Worm (Caenorhabditis elegans) whole organism, young adult: ENCODE measurements around the gene K02E2.6.

ENCODE experiments used
- B0336.3 ChIP-seq: fragments of 200-800 bp; sonication (Bioruptor generic); IDR thresholded peaks from 2 replicates; pipeline ENCODE4 v1.3.6; 2022; ENCODE audit warnings: missing genetic modification characterization, missing compliant biosample characterization
- C06A6.2 ChIP-seq: fragments of 200-800 bp; sonication (Bioruptor generic); conservative IDR thresholded peaks from 2 replicates; pipeline ENCODE4 v1.3.6; 2022; ENCODE audit warnings: missing genetic modification characterization, missing compliant biosample characterization
- C17E4.6 ChIP-seq: fragments of 200-800 bp; sonication (Bioruptor generic); IDR thresholded peaks from 2 replicates; pipeline ENCODE4 v1.3.6; 2022; ENCODE audit warnings: missing genetic modification reagents, missing genetic modification characterization, missing compliant biosample characterization
- F33H1.4 ChIP-seq: fragments of 200-800 bp; sonication (Bioruptor generic); IDR thresholded peaks from 2 replicates; pipeline ENCODE4 v1.3.6; 2022; ENCODE audit warnings: missing genetic modification reagents, missing genetic modification characterization, missing compliant biosample characterization
- F52B5.7 ChIP-seq: sonication (generic microtip); optimal IDR thresholded peaks from 2 replicates; lab custom pipeline; 2016; ENCODE audit warnings: mild to moderate bottlenecking, missing genetic modification characterization, missing compliant biosample characterization
- F55B11.4 ChIP-seq: sonication (generic microtip); optimal IDR thresholded peaks from 2 replicates; lab custom pipeline; 2016; ENCODE audit warnings: missing compliant biosample characterization, missing genetic modification characterization, borderline replicate concordance; ENCODE audit not compliant: insufficient read depth
- F57A8.1 ChIP-seq: fragments of 200-800 bp; sonication (Bioruptor generic); optimal IDR thresholded peaks from 2 replicates; lab custom pipeline; 2018; ENCODE audit warnings: mild to moderate bottlenecking, missing genetic modification characterization, moderate library complexity, missing compliant biosample characterization
- F57C9.4 ChIP-seq: sonication (generic microtip); optimal IDR thresholded peaks from 2 replicates; lab custom pipeline; 2017; ENCODE audit warnings: mild to moderate bottlenecking, missing genetic modification characterization, missing compliant biosample characterization
- Y53G8AR.9 ChIP-seq: fragments of 200-800 bp; sonication (Bioruptor generic); conservative IDR thresholded peaks from 2 replicates; pipeline ENCODE4 v1.3.6; 2022; ENCODE audit warnings: missing genetic modification reagents, missing genetic modification characterization, missing compliant biosample characterization
- Y95B8A.8 ChIP-seq: fragments of 200-800 bp; sonication (Bioruptor generic); IDR thresholded peaks from 2 replicates; pipeline ENCODE4 v1.3.6; 2022; ENCODE audit warnings: missing genetic modification reagents, missing genetic modification characterization, missing compliant biosample characterization
- ama-1 ChIP-seq, 3 experiments: fragments of 150-350 bp in 1 of 3; sonication (generic microtip) in 2 of 3; optimal IDR thresholded peaks; 2 replicates each; lab custom pipeline; 2014 to 2018; ENCODE audit warnings: missing biosample characterization in 2 of 3, missing genetic modification characterization in 2 of 3, missing genetic modification reagents in 2 of 3
- attf-5 ChIP-seq: fragments of 200-800 bp; sonication (Bioruptor generic); optimal IDR thresholded peaks from 2 replicates; lab custom pipeline; 2018; ENCODE audit warnings: mild to moderate bottlenecking, missing genetic modification characterization, missing compliant biosample characterization
- cebp-1 ChIP-seq, 2 experiments: fragments of 200-800 bp in 1 of 2; sonication (Bioruptor generic) in 1 of 2; sonication (generic microtip) in 1 of 2; IDR thresholded peaks in 1 of 2; optimal IDR thresholded peaks in 1 of 2; 2 replicates each; pipeline versions ENCODE4 v1.3.6 to Lab custom; 2017 to 2022; ENCODE audit warnings: missing compliant biosample characterization in 2 of 2, missing genetic modification characterization in 2 of 2, mild to moderate bottlenecking in 1 of 2, missing genetic modification reagents in 1 of 2, moderate library complexity in 1 of 2
- ceh-100 ChIP-seq: fragments of 200-800 bp; sonication (Bioruptor generic); IDR thresholded peaks from 2 replicates; pipeline ENCODE4 v1.3.6; 2022; ENCODE audit warnings: missing genetic modification reagents, missing genetic modification characterization, missing compliant biosample characterization
- ceh-27 ChIP-seq: fragments of 200-800 bp; sonication (Bioruptor generic); optimal IDR thresholded peaks from 2 replicates; lab custom pipeline; 2018; ENCODE audit warnings: mild to moderate bottlenecking, missing genetic modification characterization, moderate library complexity, missing compliant biosample characterization
- die-1 ChIP-seq: sonication (generic microtip); optimal IDR thresholded peaks from 2 replicates; lab custom pipeline; 2016; ENCODE audit warnings: missing genotype, mild to moderate bottlenecking, missing genetic modification characterization, missing compliant biosample characterization
- dox-1 ChIP-seq: fragments of 200-800 bp; sonication (Bioruptor generic); IDR thresholded peaks from 2 replicates; pipeline ENCODE4 v1.3.6; 2022; ENCODE audit warnings: missing genetic modification reagents, missing genetic modification characterization, missing compliant biosample characterization
- efl-1 ChIP-seq: fragments of 150-350 bp; optimal IDR thresholded peaks from 2 replicates; lab custom pipeline; 2014; ENCODE audit warnings: missing biosample characterization, missing genetic modification reagents, missing genetic modification characterization
- ekl-4 ChIP-seq: fragments of 200-800 bp; sonication (Bioruptor generic); IDR thresholded peaks from 2 replicates; pipeline ENCODE4 v1.3.6; 2022; ENCODE audit warnings: missing genetic modification reagents, missing genetic modification characterization, missing compliant biosample characterization
- ets-4 ChIP-seq: fragments of 200-800 bp; sonication (Bioruptor generic); optimal IDR thresholded peaks from 2 replicates; lab custom pipeline; 2018; ENCODE audit warnings: mild to moderate bottlenecking, missing genetic modification characterization, missing compliant biosample characterization
- hlh-12 ChIP-seq: sonication (generic microtip); optimal IDR thresholded peaks from 2 replicates; lab custom pipeline; 2016; ENCODE audit warnings: missing genetic modification characterization, missing compliant biosample characterization
- hlh-26 ChIP-seq: fragments of 200-800 bp; sonication (Bioruptor generic); conservative IDR thresholded peaks from 2 replicates; pipeline ENCODE4 v1.3.6; 2022; ENCODE audit warnings: missing genetic modification reagents, missing genetic modification characterization, missing compliant biosample characterization
- lag-1 ChIP-seq: fragments of 200-800 bp; sonication (Bioruptor generic); IDR thresholded peaks from 2 replicates; pipeline ENCODE4 v1.3.6; 2022; ENCODE audit warnings: missing genetic modification reagents, missing genetic modification characterization, missing compliant biosample characterization
- let-526 ChIP-seq: fragments of 200-800 bp; sonication (Bioruptor generic); IDR thresholded peaks from 2 replicates; pipeline ENCODE4 v1.3.6; 2022; ENCODE audit warnings: missing genetic modification reagents, missing genetic modification characterization, missing compliant biosample characterization
- lin-54 ChIP-seq: fragments of 200-800 bp; sonication (Bioruptor generic); optimal IDR thresholded peaks from 2 replicates; lab custom pipeline; 2018; ENCODE audit warnings: mild to moderate bottlenecking, missing genetic modification characterization, missing compliant biosample characterization
- mcd-1 ChIP-seq: fragments of 200-800 bp; sonication (Bioruptor generic); IDR thresholded peaks from 2 replicates; pipeline ENCODE4 v1.3.6; 2022; ENCODE audit warnings: missing genetic modification reagents, missing genetic modification characterization, missing compliant biosample characterization
- nfyb-1 ChIP-seq: fragments of 200-800 bp; sonication (Bioruptor generic); IDR thresholded peaks from 2 replicates; pipeline ENCODE4 v1.3.6; 2022; ENCODE audit warnings: missing genetic modification reagents, missing genetic modification characterization, missing compliant biosample characterization
- nhr-120 ChIP-seq: fragments of 200-800 bp; sonication (Bioruptor generic); IDR thresholded peaks from 2 replicates; pipeline ENCODE4 v1.3.6; 2022; ENCODE audit warnings: missing genetic modification characterization, missing compliant biosample characterization
- nhr-27 ChIP-seq: fragments of 200-800 bp; sonication (Bioruptor generic); optimal IDR thresholded peaks from 2 replicates; lab custom pipeline; 2018; ENCODE audit warnings: mild to moderate bottlenecking, missing genetic modification characterization, moderate library complexity, missing compliant biosample characterization
- rec-8 ChIP-seq, 2 experiments: sonication (generic microtip); optimal IDR thresholded peaks; 2 replicates each; lab custom pipeline; 2016; ENCODE audit warnings: mild to moderate bottlenecking in 2 of 2, missing genetic modification characterization in 2 of 2, missing genetic modification reagents in 2 of 2, missing genotype in 2 of 2, missing biosample characterization in 1 of 2, missing compliant biosample characterization in 1 of 2, moderate library complexity in 1 of 2
- rpc-1 ChIP-seq, 2 experiments: fragments of 150-350 bp in 1 of 2; sonication (generic microtip) in 1 of 2; optimal IDR thresholded peaks; 2 replicates each; lab custom pipeline; 2014 to 2018; ENCODE audit warnings: missing biosample characterization in 1 of 2, missing genetic modification characterization in 1 of 2, missing genetic modification reagents in 1 of 2, missing genotype in 1 of 2
- sea-2 ChIP-seq: fragments of 200-800 bp; sonication (Bioruptor generic); IDR thresholded peaks from 2 replicates; pipeline ENCODE4 v1.3.6; 2022; ENCODE audit warnings: missing genetic modification characterization, missing compliant biosample characterization
- snpc-1.3 ChIP-seq: sonication (generic microtip); optimal IDR thresholded peaks from 2 replicates; lab custom pipeline; 2017; ENCODE audit warnings: missing genetic modification characterization, mild to moderate bottlenecking, missing compliant biosample characterization, antibody characterized with exemption, moderate library complexity, missing genotype, missing genetic modification reagents; ENCODE audit not compliant: insufficient read depth
- sptf-2 ChIP-seq: fragments of 200-800 bp; sonication (Bioruptor generic); optimal IDR thresholded peaks from 2 replicates; lab custom pipeline; 2018; ENCODE audit warnings: mild to moderate bottlenecking, missing genetic modification characterization, missing compliant biosample characterization
- tbp1 ChIP-seq: fragments of 200-800 bp; sonication (Bioruptor generic); optimal IDR thresholded peaks from 2 replicates; lab custom pipeline; 2018; ENCODE audit warnings: mild to moderate bottlenecking, missing genetic modification characterization, missing compliant biosample characterization
- zfh-2 ChIP-seq: fragments of 200-800 bp; sonication (Bioruptor generic); conservative IDR thresholded peaks from 2 replicates; pipeline ENCODE4 v1.3.6; 2022; ENCODE audit warnings: missing genetic modification reagents, missing genetic modification characterization, missing compliant biosample characterization
- ztf-26 ChIP-seq: sonication (generic microtip); optimal IDR thresholded peaks from 2 replicates; lab custom pipeline; 2017; ENCODE audit warnings: missing genetic modification characterization, missing compliant biosample characterization

Gene K02E2.6

ce11 chrV:20402842-20403241 lies 22.5 kb downstream of the K02E2.6 start:
- TF ChIP-seq rec-8 (tag; optimal IDR thresholded peaks at IDR 0.05; lab: Kevin White, UChicago) (no peak), snpc-1.3 (tag; lab: Kevin White, UChicago) (no peak), let-526 (no peak), F33H1.4 (GFP tag; lab: Robert Waterston, UW) (no peak)
- TF ChIP-seq, all 124 proteins: peak for 0

- no peak for TF ChIP-seq attf-5 (GFP tag; lab: Kevin White, UChicago)
Measured at ce11 chrV:20406817-20407216, 26.5 kb downstream of the K02E2.6 start.

- TF ChIP-seq efl-1 (GFP tag; lab: Kevin White, UChicago): no peak
- TF ChIP-seq Y53G8AR.9 (GFP tag; lab: Robert Waterston, UW): no peak
- TF ChIP-seq lin-54 (GFP tag; lab: Kevin White, UChicago): no peak
- no peak for TF ChIP-seq cebp-1 (GFP tag; IDR thresholded peaks at IDR 0.05; lab: Robert Waterston, UW)
- no peak for TF ChIP-seq cebp-1 (tag; optimal IDR thresholded peaks at IDR 0.05; lab: Kevin White, UChicago)
- TF ChIP-seq ekl-4: no peak
- TF ChIP-seq nhr-120 (GFP tag; lab: Robert Waterston, UW): no peak
- no peak for TF ChIP-seq hlh-12
- TF ChIP-seq F55B11.4: no peak
Measured at ce11 chrV:20409016-20409415, 28.7 kb downstream of the K02E2.6 start.

- no peak for TF ChIP-seq attf-5 (GFP tag; lab: Kevin White, UChicago)
- TF ChIP-seq cebp-1 (GFP tag; IDR thresholded peaks at IDR 0.05; lab: Robert Waterston, UW): no peak
- peak; percentile 31 for TF ChIP-seq cebp-1 (tag; optimal IDR thresholded peaks at IDR 0.05; lab: Kevin White, UChicago)
- no peak for TF ChIP-seq nhr-27 (tag; lab: Kevin White, UChicago)
- 0 out of 2 replicates have a peak, but pooled peaks have one; percentile 38 for TF ChIP-seq sea-2
- peak; percentile 7 for TF ChIP-seq ets-4
- no peak for TF ChIP-seq B0336.3 (GFP tag; lab: Robert Waterston, UW)
- no peak for TF ChIP-seq tbp1
- no peak for TF ChIP-seq ceh-100
- TF ChIP-seq sptf-2 (GFP tag; lab: Kevin White, UChicago): no peak
- TF ChIP-seq nfyb-1 (GFP tag; lab: Robert Waterston, UW): no peak
- TF ChIP-seq die-1: no peak
- TF ChIP-seq dox-1: peak; percentile 38; the same call in 1 of the 2 replicates
- TF ChIP-seq ceh-27: peak; percentile 19
- peak; percentile 68 for TF ChIP-seq zfh-2 (GFP tag; lab: Robert Waterston, UW)
Measured at ce11 chrV:20410285-20410684, 29.9 kb downstream of the K02E2.6 start.

- TF ChIP-seq F33H1.4 (GFP tag; lab: Robert Waterston, UW) (no peak), mcd-1 (GFP tag; lab: Robert Waterston, UW) (no peak), Y95B8A.8 (GFP tag; lab: Robert Waterston, UW) (no peak), ztf-26 (tag; lab: Kevin White, UChicago) (no peak), cebp-1 (GFP tag; IDR thresholded peaks at IDR 0.05; lab: Robert Waterston, UW) (no peak), cebp-1 (tag; optimal IDR thresholded peaks at IDR 0.05; lab: Kevin White, UChicago) (no peak), attf-5 (GFP tag; lab: Kevin White, UChicago) (no peak), F57A8.1 (GFP tag; lab: Kevin White, UChicago) (no peak), lag-1 (GFP tag; lab: Robert Waterston, UW) (no peak), F57C9.4 (no peak), C17E4.6 (GFP tag; lab: Robert Waterston, UW) (no peak), hlh-12 (no peak), rpc-1 (optimal IDR thresholded peaks at IDR 0.05; lab: Kevin White, UChicago) (no peak), rpc-1 (tag; optimal IDR thresholded peaks at IDR 0.05; lab: Kevin White, UChicago) (no peak), C06A6.2 (GFP tag; lab: Robert Waterston, UW) (no peak), hlh-26 (GFP tag; lab: Robert Waterston, UW) (no peak), efl-1 (GFP tag; lab: Kevin White, UChicago) (no peak), ama-1 (optimal IDR thresholded peaks at IDR 0.05; lab: Kevin White, UChicago) (no peak), ama-1 (GFP tag; optimal IDR thresholded peaks at IDR 0.05; lab: Kevin White, UChicago) (no peak), F52B5.7 (tag; lab: Kevin White, UChicago) (no peak)
Measured at ce11 chrV:20411659-20412058, 31.3 kb downstream of the K02E2.6 start, which contains the start of gene F53H2.3. Gene F53H2.3 (minus strand): TSS chrV:20411759.
